Fruit fly (Drosophila melanogaster) S2 (cell line): ENCODE results near the gene Ada.

ENCODE experiments used
- CG8478 ChIP-seq: fragments of >200 bp; optimal IDR thresholded peaks from 2 replicates; lab custom pipeline; 2018
- CTCF ChIP-seq, 2 experiments: fragments of >200 bp; optimal IDR thresholded peaks; 2 replicates each; lab custom pipeline; 2018

DNA sequence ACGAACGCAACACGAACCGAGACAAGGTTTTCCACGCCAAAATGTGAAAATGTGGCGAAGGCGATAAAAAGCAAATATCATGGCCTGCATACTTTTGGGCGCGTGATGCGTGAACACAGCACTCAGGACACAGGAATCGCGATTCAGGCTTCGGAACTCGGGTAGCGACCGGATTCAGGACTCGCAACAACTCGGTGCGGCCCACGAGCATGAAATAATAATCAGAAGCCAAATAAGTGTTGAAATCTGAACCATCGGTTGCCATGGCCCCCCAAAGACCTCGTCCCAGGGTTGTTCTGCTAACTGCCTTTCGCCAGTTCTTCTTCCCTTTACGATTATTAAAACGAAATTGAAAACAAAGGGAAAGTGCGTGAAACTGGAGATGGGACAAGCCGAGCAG is 17.3 kb downstream of the Ada start:
- TF ChIP-seq CG8478 (lab: Kevin White, UChicago) (no peak), CTCF (optimal IDR thresholded peaks at IDR 0.05; lab: Kevin White, UChicago) (no peak)
